Worm (Caenorhabditis elegans): Measurements from ENCODE around the gene cisd-3.1.
A peak's percentile ranks its signal among the peaks of the same experiment; 100 is the strongest.

Gene cisd-3.1

DNA sequence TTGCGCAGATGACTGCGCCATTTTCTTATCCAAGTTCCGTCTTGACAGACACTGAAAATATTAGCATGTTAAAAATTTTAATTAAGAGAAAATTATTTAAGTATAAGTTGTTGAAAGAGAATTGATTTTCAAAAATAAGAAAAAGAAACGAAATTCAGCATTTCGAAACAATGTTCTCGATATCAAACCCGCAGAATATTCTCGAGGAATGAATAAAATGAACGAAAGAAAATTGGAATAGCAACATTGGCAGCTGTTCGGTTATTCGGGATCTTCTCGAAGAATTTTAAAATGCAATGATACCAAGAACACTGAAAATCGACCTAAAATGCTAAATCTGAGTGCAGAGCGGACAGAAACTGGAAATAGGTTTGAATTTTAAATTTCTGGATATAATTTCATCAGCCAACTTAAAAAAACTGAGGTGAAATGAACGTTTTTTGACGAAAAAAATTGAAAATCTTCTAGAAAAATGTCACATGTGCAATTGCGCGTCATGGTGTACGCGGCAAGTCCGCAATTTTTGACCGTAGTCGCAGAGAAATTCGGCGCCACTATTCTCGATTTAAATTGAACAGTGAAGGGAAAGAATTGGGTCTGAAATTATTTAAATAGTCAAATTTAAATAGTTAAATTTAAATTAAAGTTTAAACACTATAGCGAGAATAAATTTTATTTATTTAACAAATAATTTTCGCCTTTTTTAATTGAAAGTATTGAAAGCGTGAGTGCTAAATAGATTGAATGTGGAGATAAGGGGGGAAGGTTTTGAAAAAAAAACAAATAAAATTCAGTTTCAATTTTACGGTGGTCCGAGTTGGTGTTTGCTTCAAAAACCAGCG is 34.4 kb upstream of the cisd-3.1 start, which contains the start of the genes cct-5 and F25F2.1 (continued):
- TF ChIP-seq mab-9 (GFP tag; IDR thresholded peaks at IDR 0.05) (no peak), fkh-10 (GFP tag; optimal IDR thresholded peaks at IDR 0.05) (no peak)

ce11 chrIII:4513926-4514325 is 28.8 kb upstream of the cisd-3.1 start:
- TF ChIP-seq fkh-8 (tag; optimal IDR thresholded peaks at IDR 0.05) (peak; percentile 31), pag-3 (tag; optimal IDR thresholded peaks at IDR 0.05; ENCODE audit: borderline replicate concordance, insufficient read depth) (no peak), blmp-1 (tag; optimal IDR thresholded peaks at IDR 0.05) (no peak), ceh-90 (tag; optimal IDR thresholded peaks at IDR 0.05) (no peak), isw-1 (GFP tag; IDR thresholded peaks at IDR 0.05) (peak; percentile 15; the same call in 1 of the 2 replicates), nhr-71 (tag; optimal IDR thresholded peaks at IDR 0.05) (peak; percentile 17), hlh-17 (GFP tag; optimal IDR thresholded peaks at IDR 0.05; ENCODE audit: borderline replicate concordance) (no peak), efl-3 (GFP tag; optimal IDR thresholded peaks at IDR 0.05) (no peak), swsn-7 (tag; optimal IDR thresholded peaks at IDR 0.05) (peak; percentile 1), lin-14 (GFP tag; optimal IDR thresholded peaks at IDR 0.05) (peak; percentile 81), mdl-1 (tag; optimal IDR thresholded peaks at IDR 0.05) (peak in 1 of 2 experiments; percentile 2), elt-2 (tag; optimal IDR thresholded peaks at IDR 0.05) (no peak), lsy-2 (tag; optimal IDR thresholded peaks at IDR 0.05) (peak in 1 of 2 experiments; percentile 30), elt-3 (tag; optimal IDR thresholded peaks at IDR 0.05) (no peak), ceh-82 (tag; optimal IDR thresholded peaks at IDR 0.05) (peak in 1 of 3 experiments; percentile 22), nhr-20 (tag; optimal IDR thresholded peaks at IDR 0.05) (no peak)

- TF ChIP-seq lin-15B (tag; optimal IDR thresholded peaks at IDR 0.05): no peak
- peak; percentile 28 for TF ChIP-seq blmp-1 (tag; optimal IDR thresholded peaks at IDR 0.05)
- TF ChIP-seq egl-27 (tag; optimal IDR thresholded peaks at IDR 0.05): no peak
- TF ChIP-seq efl-1 (optimal IDR thresholded peaks at IDR 0.05): no peak
- TF ChIP-seq efl-1 (GFP tag; optimal IDR thresholded peaks at IDR 0.05 in 1 of 2): peak in 1 of 2 experiments; percentile 61
- no peak for TF ChIP-seq mdl-1 (tag; optimal IDR thresholded peaks at IDR 0.05)
- TF ChIP-seq ama-1 (optimal IDR thresholded peaks at IDR 0.05): no peak
Observed at ce11 chrIII:4515173-4515572, 27.5 kb upstream of the cisd-3.1 start.

DNA sequence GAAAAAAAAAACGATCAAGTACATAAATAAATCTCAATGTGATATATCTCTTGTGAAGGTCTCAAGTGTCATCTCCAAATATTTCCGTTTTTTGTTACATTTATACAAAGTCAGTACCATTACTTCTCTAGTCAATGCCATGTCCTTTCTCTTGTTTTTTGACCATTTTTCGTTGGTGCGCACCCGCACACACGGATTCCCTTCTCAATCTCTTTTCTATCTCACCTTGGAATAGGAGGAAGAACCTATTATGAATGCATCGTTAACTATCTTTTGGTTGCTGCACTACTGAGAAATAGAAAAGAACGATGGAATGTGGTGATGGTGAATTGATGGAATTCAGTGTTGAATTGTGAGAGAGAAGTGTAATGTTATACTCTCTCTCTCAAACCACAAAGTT is 24.9 kb upstream of the cisd-3.1 start:
- no peak for TF ChIP-seq lsy-2 (tag; optimal IDR thresholded peaks at IDR 0.05)
- no peak for TF ChIP-seq mef-2 (tag; optimal IDR thresholded peaks at IDR 0.05)
- TF ChIP-seq nhr-84 (tag; optimal IDR thresholded peaks at IDR 0.05): no peak
- no peak for TF ChIP-seq nhr-19 (GFP tag; conservative IDR thresholded peaks at IDR 0.05)
- TF ChIP-seq efl-1 (optimal IDR thresholded peaks at IDR 0.05): no peak
- TF ChIP-seq efl-1 (GFP tag; optimal IDR thresholded peaks at IDR 0.05 in 1 of 2): peak in 1 of 2 experiments; percentile 30
- TF ChIP-seq aly-2 (tag; optimal IDR thresholded peaks at IDR 0.05): no peak
- no peak for TF ChIP-seq dpl-1 (GFP tag; optimal IDR thresholded peaks at IDR 0.05)
- TF ChIP-seq snu-23 (GFP tag; optimal IDR thresholded peaks at IDR 0.05): peak; percentile 25
- TF ChIP-seq nhr-85 (tag): peak; percentile 77
- peak; percentile 55 for TF ChIP-seq blmp-1 (tag; optimal IDR thresholded peaks at IDR 0.05)
- peak; percentile 59 for TF ChIP-seq lin-14 (GFP tag; optimal IDR thresholded peaks at IDR 0.05)

ce11 chrIII:4519410-4519809 is 23.3 kb upstream of the cisd-3.1 start:
- TF ChIP-seq fkh-4 (tag; optimal IDR thresholded peaks at IDR 0.05; ENCODE audit: borderline replicate concordance): peak; percentile 75
- no peak for TF ChIP-seq ztf-4 (tag; optimal IDR thresholded peaks at IDR 0.05)
- peak; percentile 95 for TF ChIP-seq dsc-1 (tag; optimal IDR thresholded peaks at IDR 0.05)

Data from whole organism, L1 larva.